Worm (Caenorhabditis elegans) whole organism, late embryonic: ENCODE measurements around the gene F34H10.3.

Experiments used
- F13H6.1 ChIP-seq: sonication (generic microtip); optimal IDR thresholded peaks from 2 replicates; lab custom pipeline; 2016; ENCODE audit warnings: missing genetic modification characterization, missing compliant biosample characterization
- ama-1 ChIP-seq: fragments of 150-350 bp; optimal IDR thresholded peaks from 2 replicates; lab custom pipeline; 2014
- elt-2 ChIP-seq: sonication (generic microtip); optimal IDR thresholded peaks from 2 replicates; lab custom pipeline; 2016; ENCODE audit warnings: missing genetic modification reagents, missing genetic modification characterization, missing compliant biosample characterization
- ets-4 ChIP-seq: sonication (generic microtip); optimal IDR thresholded peaks from 2 replicates; lab custom pipeline; 2016; ENCODE audit warnings: missing genetic modification characterization, missing compliant biosample characterization
- fax-1 ChIP-seq: sonication (generic microtip); optimal IDR thresholded peaks from 2 replicates; lab custom pipeline; 2016; ENCODE audit warnings: missing genotype, missing genetic modification characterization, missing compliant biosample characterization
- nhr-11 ChIP-seq: fragments of 150-350 bp; optimal IDR thresholded peaks from 2 replicates; lab custom pipeline; 2014; ENCODE audit warnings: missing biosample characterization, missing genetic modification characterization
- pat-9 ChIP-seq: fragments of 200-800 bp; sonication (Bioruptor generic); optimal IDR thresholded peaks from 2 replicates; lab custom pipeline; 2018; ENCODE audit warnings: mild to moderate bottlenecking, missing genetic modification characterization, moderate library complexity, missing compliant biosample characterization
- pax-1 ChIP-seq: fragments of 150-350 bp; optimal IDR thresholded peaks from 2 replicates; lab custom pipeline; 2014; ENCODE audit warnings: missing biosample characterization, missing genetic modification characterization
- pha-2 ChIP-seq: sonication (generic microtip); optimal IDR thresholded peaks from 2 replicates; lab custom pipeline; 2017; ENCODE audit warnings: mild to moderate bottlenecking, missing genetic modification characterization, missing compliant biosample characterization
- pha-4 ChIP-seq: fragments of 150-350 bp; optimal IDR thresholded peaks from 2 replicates; lab custom pipeline; 2018; ENCODE audit warnings: missing biosample characterization, missing genetic modification reagents, missing genetic modification characterization
- sox-4 ChIP-seq: sonication (generic microtip); optimal IDR thresholded peaks from 2 replicates; lab custom pipeline; 2017; ENCODE audit warnings: mild to moderate bottlenecking, missing genetic modification characterization, inconsistent platforms, missing compliant biosample characterization

ce11 chrX:9680119-9680682 is 45.4 kb upstream of the F34H10.3 start, which contains the start of gene ifp-1:
- no peak for TF ChIP-seq ama-1
- TF ChIP-seq elt-2 (tag; lab: Kevin White, UChicago): peak; percentile 1
- no peak for TF ChIP-seq pha-2 (tag; lab: Kevin White, UChicago)
- TF ChIP-seq sox-4 (tag; lab: Kevin White, UChicago): no peak
- TF ChIP-seq F13H6.1: no peak
- no peak for TF ChIP-seq ets-4
- TF ChIP-seq pax-1 (tag; lab: Kevin White, UChicago): no peak
- no peak for TF ChIP-seq pha-4
- no peak for TF ChIP-seq fax-1 (tag; lab: Kevin White, UChicago)
- TF ChIP-seq pat-9 (tag; lab: Kevin White, UChicago): no peak
- TF ChIP-seq nhr-11 (tag; lab: Kevin White, UChicago): no peak
